Fruit fly (Drosophila melanogaster) whole organism, wandering third instar larva: ENCODE data around the gene RpL9.

ENCODE experiments used
- Abd-B ChIP-seq: fragments of >200 bp; optimal IDR thresholded peaks from 2 replicates; lab custom pipeline; 2017; ENCODE audit warnings: missing biosample characterization, missing genetic modification characterization
- CG32264 ChIP-seq: fragments of 200-800 bp; sonication (Bioruptor generic); optimal IDR thresholded peaks from 2 replicates; lab custom pipeline; 2016; ENCODE audit warnings: missing biosample characterization, missing genetic modification characterization
- CG9705 ChIP-seq: fragments of 200-800 bp; sonication (Bioruptor generic); optimal IDR thresholded peaks from 2 replicates; lab custom pipeline; 2018; ENCODE audit warnings: missing biosample characterization, mild to moderate bottlenecking, missing genetic modification characterization
- CrebA ChIP-seq: fragments of 200-800 bp; sonication (Bioruptor generic); optimal IDR thresholded peaks from 2 replicates; lab custom pipeline; 2016; ENCODE audit warnings: missing biosample characterization, mild to moderate bottlenecking, missing genetic modification characterization, borderline replicate concordance
- Dfd ChIP-seq: fragments of >200 bp; optimal IDR thresholded peaks from 2 replicates; lab custom pipeline; 2017; ENCODE audit warnings: missing biosample characterization, missing genetic modification characterization
- Dif ChIP-seq: fragments of 200-275, 200-300 bp; sonication (Bioruptor generic); optimal IDR thresholded peaks from 2 replicates; lab custom pipeline; 2018; ENCODE audit warnings: missing biosample characterization, missing genetic modification characterization; ENCODE audit not compliant: partially characterized antibody
- GATAd ChIP-seq: sonication (Bioruptor generic); optimal IDR thresholded peaks from 2 replicates; lab custom pipeline; 2016; ENCODE audit warnings: missing biosample characterization, missing genetic modification characterization
- HLH106 ChIP-seq: fragments of 200-800 bp; optimal IDR thresholded peaks from 3 replicates; lab custom pipeline; 2019; ENCODE audit warnings: missing biosample characterization, mild to moderate bottlenecking, missing genetic modification characterization, moderate library complexity
- Hnf4 ChIP-seq: fragments of 200-800 bp; sonication (Bioruptor generic); optimal IDR thresholded peaks from 2 replicates; lab custom pipeline; 2016; ENCODE audit warnings: missing biosample characterization, mild to moderate bottlenecking, missing genetic modification characterization
- Hr78 ChIP-seq: fragments of >200 bp; optimal IDR thresholded peaks from 2 replicates; lab custom pipeline; 2017; ENCODE audit warnings: missing biosample characterization, missing genetic modification characterization
- Hr83 ChIP-seq: fragments of 200-300 bp; sonication (Bioruptor generic); optimal IDR thresholded peaks from 2 replicates; lab custom pipeline; 2016; ENCODE audit warnings: missing biosample characterization, mild to moderate bottlenecking, missing genetic modification characterization, moderate library complexity; ENCODE audit not compliant: poor library complexity, severe bottlenecking
- Jra ChIP-seq: sonication (Bioruptor generic); optimal IDR thresholded peaks from 2 replicates; lab custom pipeline; 2016; ENCODE audit warnings: missing biosample characterization, missing genetic modification characterization
- Mio ChIP-seq: sonication (Bioruptor generic); optimal IDR thresholded peaks from 2 replicates; lab custom pipeline; 2016; ENCODE audit warnings: missing biosample characterization, missing genetic modification characterization
- Myc ChIP-seq: fragments of >200 bp; optimal IDR thresholded peaks from 2 replicates; lab custom pipeline; 2017
- N ChIP-seq: fragments of >200 bp; optimal IDR thresholded peaks from 2 replicates; lab custom pipeline; 2018; ENCODE audit warnings: missing biosample characterization, missing external identifiers, missing genetic modification characterization
- OdsH ChIP-seq: fragments of 200-800 bp; sonication (Bioruptor generic); optimal IDR thresholded peaks from 2 replicates; lab custom pipeline; 2016; ENCODE audit warnings: missing biosample characterization, mild to moderate bottlenecking, missing genetic modification characterization
- Rel ChIP-seq, 2 experiments: fragments of 200-800 bp; sonication (Bioruptor generic) in 1 of 2; optimal IDR thresholded peaks; 2 replicates in 1 of 2; 3 replicates in 1 of 2; lab custom pipeline; 2016 to 2019; ENCODE audit warnings: mild to moderate bottlenecking in 2 of 2, missing biosample characterization in 2 of 2, missing genetic modification characterization in 2 of 2, moderate library complexity in 1 of 2
- Sp1 ChIP-seq: fragments of 200-800 bp; sonication (Bioruptor generic); optimal IDR thresholded peaks from 3 replicates; lab custom pipeline; 2019; ENCODE audit warnings: missing biosample characterization, mild to moderate bottlenecking, missing genetic modification characterization, moderate library complexity
- Vsx2 ChIP-seq: fragments of 200-300, 225-300 bp; sonication (Bioruptor generic); optimal IDR thresholded peaks from 2 replicates; lab custom pipeline; 2018; ENCODE audit warnings: missing biosample characterization, missing genetic modification characterization; ENCODE audit not compliant: partially characterized antibody
- br ChIP-seq: fragments of 200-800 bp; sonication (Bioruptor generic); optimal IDR thresholded peaks from 2 replicates; lab custom pipeline; 2016; ENCODE audit warnings: missing biosample characterization, missing genetic modification characterization
- brk ChIP-seq: fragments of 200-800 bp; sonication (Bioruptor generic); optimal IDR thresholded peaks from 2 replicates; lab custom pipeline; 2016; ENCODE audit warnings: missing biosample characterization, mild to moderate bottlenecking, missing genetic modification characterization
- dl ChIP-seq, 2 experiments: fragments of 175-275, 200-275 bp in 1 of 2; fragments of 200-275 bp in 1 of 2; sonication (Bioruptor generic); optimal IDR thresholded peaks; lab custom pipeline; 2018; ENCODE audit warnings: mild to moderate bottlenecking in 2 of 2, missing biosample characterization in 2 of 2, missing genetic modification characterization in 2 of 2, moderate library complexity in 2 of 2; ENCODE audit not compliant: partially characterized antibody in 2 of 2, insufficient read depth in 1 of 2
- dmrt93B ChIP-seq: fragments of 200-800 bp; sonication (Bioruptor generic); optimal IDR thresholded peaks from 2 replicates; lab custom pipeline; 2018; ENCODE audit warnings: missing biosample characterization, mild to moderate bottlenecking, missing genetic modification characterization
- dsf ChIP-seq: sonication (Bioruptor generic); optimal IDR thresholded peaks from 2 replicates; lab custom pipeline; 2016; ENCODE audit warnings: missing biosample characterization, missing genetic modification characterization, borderline replicate concordance
- ey ChIP-seq: fragments of 200-800 bp; sonication (Bioruptor generic); optimal IDR thresholded peaks from 2 replicates; lab custom pipeline; 2016; ENCODE audit warnings: missing biosample characterization, missing genetic modification characterization
- foxo ChIP-seq, 2 experiments: fragments of 200-800 bp; sonication (Bioruptor generic); optimal IDR thresholded peaks; 2 replicates in 1 of 2; 3 replicates in 1 of 2; lab custom pipeline; 2016 to 2017; ENCODE audit warnings: missing biosample characterization in 2 of 2, missing genetic modification characterization in 2 of 2
- fru ChIP-seq: fragments of 200-800 bp; sonication (Bioruptor generic); optimal IDR thresholded peaks from 3 replicates; lab custom pipeline; 2016; ENCODE audit warnings: missing biosample characterization, mild to moderate bottlenecking, missing genetic modification characterization
- h ChIP-seq: fragments of 200-800 bp; sonication (Bioruptor generic); optimal IDR thresholded peaks from 3 replicates; lab custom pipeline; 2016; ENCODE audit warnings: missing biosample characterization, mild to moderate bottlenecking, missing genetic modification characterization
- jim ChIP-seq: fragments of 175-275, 200-325 bp; sonication (Bioruptor generic); optimal IDR thresholded peaks from 2 replicates; lab custom pipeline; 2016; ENCODE audit warnings: missing biosample characterization, mild to moderate bottlenecking, missing genetic modification characterization
- lola ChIP-seq: fragments of >200 bp; optimal IDR thresholded peaks from 2 replicates; lab custom pipeline; 2017; ENCODE audit warnings: missing biosample characterization, missing genetic modification characterization
- pan ChIP-seq: fragments of >200 bp; optimal IDR thresholded peaks from 2 replicates; lab custom pipeline; 2017
- psq ChIP-seq: fragments of 200-800 bp; sonication (Bioruptor generic); optimal IDR thresholded peaks from 3 replicates; lab custom pipeline; 2017; ENCODE audit warnings: missing biosample characterization, mild to moderate bottlenecking, missing genetic modification characterization, moderate library complexity
- rgr ChIP-seq: fragments of 200-800 bp; sonication (Bioruptor generic); optimal IDR thresholded peaks from 3 replicates; lab custom pipeline; 2016; ENCODE audit warnings: missing biosample characterization, mild to moderate bottlenecking, missing genetic modification characterization
- sage ChIP-seq: fragments of 200-800 bp; sonication (Bioruptor generic); optimal IDR thresholded peaks from 2 replicates; lab custom pipeline; 2016; ENCODE audit warnings: missing biosample characterization, mild to moderate bottlenecking, missing genetic modification characterization
- sv ChIP-seq: fragments of 200-800 bp; sonication (Bioruptor generic); optimal IDR thresholded peaks from 3 replicates; lab custom pipeline; 2016; ENCODE audit warnings: missing biosample characterization, missing genetic modification characterization
- tai ChIP-seq: sonication (Bioruptor generic); optimal IDR thresholded peaks from 2 replicates; lab custom pipeline; 2016; ENCODE audit warnings: missing biosample characterization, missing genetic modification characterization
- usp ChIP-seq: fragments of >200 bp; optimal IDR thresholded peaks from 2 replicates; lab custom pipeline; 2017; ENCODE audit warnings: missing biosample characterization, missing genetic modification characterization
- woc ChIP-seq: sonication (Bioruptor generic); optimal IDR thresholded peaks from 2 replicates; lab custom pipeline; 2016; ENCODE audit warnings: missing biosample characterization, mild to moderate bottlenecking, missing genetic modification characterization

The RpL9 gene

DNA sequence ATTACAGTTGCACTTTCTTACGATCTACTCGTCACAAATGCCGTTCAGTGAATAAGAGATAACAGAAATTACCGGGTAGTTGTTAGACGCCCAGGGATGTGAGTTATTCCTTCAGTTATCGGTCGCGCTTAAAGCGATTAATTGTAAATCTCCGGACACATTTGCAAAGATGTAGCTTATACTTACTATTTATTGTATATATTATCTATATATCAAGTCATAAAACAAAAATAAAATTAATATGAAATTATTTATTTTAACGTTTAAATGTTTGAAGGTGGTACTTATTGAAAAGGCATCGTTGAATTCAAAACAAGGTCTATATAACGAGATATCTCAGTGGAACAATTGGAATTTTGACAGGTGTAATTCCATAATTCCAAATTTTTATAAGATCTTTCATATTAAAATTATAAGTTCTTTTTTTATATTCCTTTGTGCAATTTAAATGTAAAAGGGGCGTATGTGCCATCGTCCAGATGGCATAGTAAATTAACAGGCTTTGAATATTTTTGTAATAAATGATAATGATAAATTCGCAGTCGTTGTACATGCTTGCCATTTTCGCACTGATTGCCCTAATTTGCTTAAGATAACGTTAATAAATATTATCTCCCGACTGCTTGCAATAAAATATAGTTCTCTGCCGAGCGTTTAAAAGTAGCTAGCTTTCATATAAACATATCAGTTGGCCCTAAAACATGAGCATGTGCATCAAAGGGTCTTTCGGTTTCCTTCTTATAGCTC lies 2.4 kb downstream of the RpL9 start, which contains the start of the genes aub and lectin-33A:
TSS of gene aub (minus strand) at position 101 of the 747 bp plus-strand sequence.
TSS of gene lectin-33A (plus strand) at position 697 of the 747 bp plus-strand sequence.
- TF ChIP-seq CrebA (GFP tag; lab: Kevin White, UChicago), result no peak
- TF ChIP-seq woc (GFP tag; lab: Kevin White, UChicago), result no peak
- TF ChIP-seq N (GFP tag; lab: Kevin White, UChicago), result no peak
- no peak for TF ChIP-seq dl (GFP tag; optimal IDR thresholded peaks at IDR 0.05; lab: Kevin White, UChicago; ENCODE audit: insufficient read depth in 1 of 2, partially characterized antibody in 2 of 2)
- no peak for TF ChIP-seq psq (GFP tag; lab: Kevin White, UChicago)
- no peak for TF ChIP-seq Vsx2 (GFP tag; lab: Kevin White, UChicago)
- TF ChIP-seq dmrt93B (GFP tag; lab: Kevin White, UChicago), result no peak
- no peak for TF ChIP-seq Hnf4
- no peak for TF ChIP-seq Mio (GFP tag; lab: Kevin White, UChicago)
- TF ChIP-seq CG32264, result no peak
- no peak for TF ChIP-seq Hr78 (GFP tag; lab: Kevin White, UChicago)
- no peak for TF ChIP-seq dsf (GFP tag; lab: Kevin White, UChicago)
- TF ChIP-seq OdsH, result no peak
- TF ChIP-seq ey (GFP tag; lab: Kevin White, UChicago), result no peak
- TF ChIP-seq Dif (GFP tag; lab: Kevin White, UChicago), result no peak
- TF ChIP-seq pan (lab: Kevin White, UChicago), result no peak
- no peak for TF ChIP-seq sv
- TF ChIP-seq fru, result no peak

DNA sequence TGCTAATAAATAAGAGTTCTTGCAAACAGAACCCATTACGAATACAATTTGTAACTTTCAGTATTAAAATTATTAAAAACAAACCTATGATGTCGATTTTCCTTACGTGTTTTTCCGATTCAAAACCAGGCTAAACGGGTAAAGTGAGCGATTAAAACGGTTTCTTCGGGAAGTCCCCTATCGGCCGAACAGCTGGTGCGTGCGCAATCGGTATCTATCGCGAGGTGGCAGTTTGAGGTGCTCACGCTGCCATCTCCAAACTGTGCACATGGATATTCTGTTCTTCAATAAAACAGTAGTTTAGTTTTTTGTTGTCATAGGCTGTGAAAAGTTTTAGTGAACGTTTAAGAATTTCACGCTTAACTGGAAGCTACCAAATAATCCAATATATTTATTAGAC lies 14.8 kb downstream of the RpL9 start, which contains the start of gene TTLL4A:
TSS of gene TTLL4A (plus strand) at position 240 of the 400 bp plus-strand sequence.
- TF ChIP-seq sage (GFP tag; lab: Kevin White, UChicago), result peak; percentile 18
- TF ChIP-seq Abd-B (GFP tag; lab: Kevin White, UChicago), result no peak
- no peak for TF ChIP-seq Hr78 (GFP tag; lab: Kevin White, UChicago)
- TF ChIP-seq N (GFP tag; lab: Kevin White, UChicago), result no peak
- TF ChIP-seq OdsH, result no peak
- no peak for TF ChIP-seq Rel (GFP tag; optimal IDR thresholded peaks at IDR 0.05; lab: Kevin White, UChicago)
- TF ChIP-seq Rel (tag; optimal IDR thresholded peaks at IDR 0.05; lab: Kevin White, UChicago), result peak; percentile 100
- TF ChIP-seq Sp1 (GFP tag; lab: Kevin White, UChicago), result no peak
- TF ChIP-seq Dfd (GFP tag; lab: Kevin White, UChicago), result no peak
- no peak for TF ChIP-seq br (GFP tag; lab: Kevin White, UChicago)
- no peak for TF ChIP-seq foxo (GFP tag; optimal IDR thresholded peaks at IDR 0.05; lab: Kevin White, UChicago)
- TF ChIP-seq Dif (GFP tag; lab: Kevin White, UChicago), result no peak
- TF ChIP-seq sv, result peak; percentile 17
- TF ChIP-seq CG9705 (GFP tag; lab: Kevin White, UChicago), result no peak
- TF ChIP-seq CG32264, result no peak
- peak; percentile 22 for TF ChIP-seq Myc
- TF ChIP-seq GATAd (GFP tag; lab: Kevin White, UChicago), result no peak
- no peak for TF ChIP-seq dsf (GFP tag; lab: Kevin White, UChicago)
- TF ChIP-seq CrebA (GFP tag; lab: Kevin White, UChicago), result no peak
- TF ChIP-seq dmrt93B (GFP tag; lab: Kevin White, UChicago), result no peak
- TF ChIP-seq Mio (GFP tag; lab: Kevin White, UChicago), result no peak
- peak; percentile 45 for TF ChIP-seq woc (GFP tag; lab: Kevin White, UChicago)
- TF ChIP-seq psq (GFP tag; lab: Kevin White, UChicago), result no peak
- TF ChIP-seq jim, result no peak
- peak; percentile 57 for TF ChIP-seq tai (GFP tag; lab: Kevin White, UChicago)
- TF ChIP-seq Hr83, result peak; percentile 68
- no peak for TF ChIP-seq usp (GFP tag; lab: Kevin White, UChicago)
- TF ChIP-seq brk (GFP tag; lab: Kevin White, UChicago), result peak; percentile 58
- no peak for TF ChIP-seq lola (GFP tag; lab: Kevin White, UChicago)
- no peak for TF ChIP-seq dl (GFP tag; optimal IDR thresholded peaks at IDR 0.05; lab: Kevin White, UChicago; ENCODE audit: insufficient read depth in 1 of 2, partially characterized antibody in 2 of 2)
- TF ChIP-seq Jra (GFP tag; lab: Kevin White, UChicago), result no peak
- no peak for TF ChIP-seq fru
- no peak for TF ChIP-seq pan (lab: Kevin White, UChicago)
- TF ChIP-seq h (GFP tag; lab: Kevin White, UChicago), result no peak
- TF ChIP-seq ey (GFP tag; lab: Kevin White, UChicago), result no peak
- no peak for TF ChIP-seq Vsx2 (GFP tag; lab: Kevin White, UChicago)
- no peak for TF ChIP-seq rgr (GFP tag; lab: Kevin White, UChicago)
- no peak for TF ChIP-seq HLH106 (tag; lab: Kevin White, UChicago)
- peak; percentile 68 for TF ChIP-seq Hnf4
- TF ChIP-seq, all 38 proteins: peak for 9
